Fruit fly (Drosophila melanogaster): ENCODE data around the gene CG4617.
A peak's percentile ranks its signal among the peaks of the same experiment; 100 is the strongest.

CG4617 gene

DNA sequence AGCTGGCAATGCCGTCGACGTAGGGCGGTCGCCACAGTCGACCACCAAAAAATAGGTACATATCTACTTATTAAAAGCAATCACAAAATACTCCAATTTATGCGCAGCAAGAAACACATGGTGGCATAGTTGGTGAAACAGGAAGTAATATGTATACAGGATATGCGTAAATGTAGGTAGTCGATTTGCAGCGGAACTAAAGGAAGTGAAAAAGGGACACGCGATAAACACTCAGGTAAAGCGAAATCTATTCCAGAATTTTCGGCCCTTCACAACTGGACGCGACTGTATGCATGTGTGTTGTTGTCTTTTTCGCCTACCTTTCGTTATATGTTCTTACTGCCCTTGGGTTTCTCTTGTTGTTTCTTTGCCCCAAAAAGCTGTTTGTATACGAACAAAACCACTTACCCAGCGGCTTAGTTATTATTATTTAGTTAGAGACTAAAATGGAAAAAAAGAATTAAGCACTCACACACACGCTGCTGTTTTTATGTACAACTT, 7.7 kb downstream of the CG4617 start (continued):
- TF ChIP-seq ssp (GFP tag; IDR thresholded peaks at IDR 0.05) (peak; percentile 56), CG1233 (GFP tag; optimal IDR thresholded peaks at IDR 0.05) (peak; percentile 79), Deaf1 (tag; optimal IDR thresholded peaks at IDR 0.05) (peak; percentile 63), CG17829 (tag; optimal IDR thresholded peaks at IDR 0.05) (peak; percentile 84), CG3407 (GFP tag; optimal IDR thresholded peaks at IDR 0.05) (peak; percentile 67), CG18476 (GFP tag; optimal IDR thresholded peaks at IDR 0.05) (peak; percentile 36), Atf3 (GFP tag; optimal IDR thresholded peaks at IDR 0.05) (peak; percentile 45), Usf (GFP tag; optimal IDR thresholded peaks at IDR 0.05) (peak; percentile 51), tgo (GFP tag; IDR thresholded peaks at IDR 0.05) (peak; percentile 81), CG4854 (GFP tag; optimal IDR thresholded peaks at IDR 0.05) (peak; percentile 46), zf30C (GFP tag; optimal IDR thresholded peaks at IDR 0.05) (no peak), chinmo (GFP tag; IDR thresholded peaks at IDR 0.05; ENCODE audit: partially characterized antibody) (no peak), CG14965 (GFP tag; optimal IDR thresholded peaks at IDR 0.05; ENCODE audit: borderline replicate concordance) (peak; percentile 12), sim (GFP tag; IDR thresholded peaks at IDR 0.05) (no peak), CG4328 (GFP tag; optimal IDR thresholded peaks at IDR 0.05) (peak; percentile 67), chm (GFP tag; IDR thresholded peaks at IDR 0.05) (peak; percentile 52), br (optimal IDR thresholded peaks at IDR 0.05) (no peak), Eip74EF (GFP tag; optimal IDR thresholded peaks at IDR 0.05) (peak in 1 of 2 experiments; percentile 49), CG11085 (GFP tag; IDR thresholded peaks at IDR 0.05) (peak; percentile 59; the same call in 1 of the 2 replicates), Ets97D (GFP tag; optimal IDR thresholded peaks at IDR 0.05) (peak; percentile 15), slbo (GFP tag; IDR thresholded peaks at IDR 0.05) (peak; percentile 77), CG12744 (GFP tag; optimal IDR thresholded peaks at IDR 0.05) (peak; percentile 47), ab (GFP tag; optimal IDR thresholded peaks at IDR 0.05) (peak; percentile 27), ttk (GFP tag; IDR thresholded peaks at IDR 0.05) (peak; percentile 61), Dll (GFP tag; IDR thresholded peaks at IDR 0.05; ENCODE audit: partially characterized antibody) (no peak), Side (GFP tag; optimal IDR thresholded peaks at IDR 0.05) (peak; percentile 55), CG8944 (GFP tag; optimal IDR thresholded peaks at IDR 0.05) (peak; percentile 63), tup (GFP tag; optimal IDR thresholded peaks at IDR 0.05) (peak; percentile 2), ewg (GFP tag; optimal IDR thresholded peaks at IDR 0.05) (peak; percentile 55), prd (optimal IDR thresholded peaks at IDR 0.05) (no peak), prd (GFP tag; IDR thresholded peaks at IDR 0.05) (peak; percentile 76), CG2712 (tag; optimal IDR thresholded peaks at IDR 0.05) (peak; percentile 87), gsb-n (tag; optimal IDR thresholded peaks at IDR 0.05) (peak; percentile 79), lmd (GFP tag; IDR thresholded peaks at IDR 0.05) (peak; percentile 84), CG12236 (GFP tag; optimal IDR thresholded peaks at IDR 0.05) (peak; percentile 38), CG12219 (GFP tag; optimal IDR thresholded peaks at IDR 0.05) (peak; percentile 91), CG31365 (tag; optimal IDR thresholded peaks at IDR 0.05) (peak; percentile 67), knrl (GFP tag; IDR thresholded peaks at IDR 0.05; ENCODE audit: partially characterized antibody) (no peak), CG1647 (GFP tag; optimal IDR thresholded peaks at IDR 0.05) (peak; percentile 29), jigr1 (GFP tag; IDR thresholded peaks at IDR 0.05) (0 out of 3 replicates have a peak, but pooled peaks have one; percentile 39), chif (GFP tag; optimal IDR thresholded peaks at IDR 0.05) (peak; percentile 66 to 82), Stat92E (GFP tag; optimal IDR thresholded peaks at IDR 0.05) (peak in 1 of 3 experiments; percentile 45), Elba2 (GFP tag; optimal IDR thresholded peaks at IDR 0.05) (no peak), ham (GFP tag; IDR thresholded peaks at IDR 0.05) (peak; percentile 37; the same call in 1 of the 2 replicates), gce (GFP tag; IDR thresholded peaks at IDR 0.05) (0 out of 3 replicates have a peak, but pooled peaks have one; percentile 27), CG9797 (GFP tag; optimal IDR thresholded peaks at IDR 0.05) (no peak), Kr (GFP tag; optimal IDR thresholded peaks at IDR 0.05) (no peak), dysf (GFP tag; IDR thresholded peaks at IDR 0.05) (peak; percentile 89), CG16815 (GFP tag; optimal IDR thresholded peaks at IDR 0.05) (peak; percentile 76), CG13287 (GFP tag; IDR thresholded peaks at IDR 0.05; ENCODE audit: partially characterized antibody) (no peak)

All from whole organism, embryonic.